Fruit fly (Drosophila melanogaster) whole organism, embryonic: ENCODE results near the gene CG8281.
A peak's percentile ranks its signal among the peaks of the same experiment; 100 is the strongest.

Source experiments
- Atf6 ChIP-seq: fragments of 200-800 bp; sonication (Bioruptor generic); IDR thresholded peaks from 2 replicates; pipeline ENCODE4 v1.3.6; 2022; ENCODE audit warnings: missing biosample characterization, missing genetic modification characterization
- C15 ChIP-seq: fragments of 200-800 bp; sonication (Bioruptor generic); IDR thresholded peaks from 3 replicates; pipeline ENCODE4 v1.3.6; 2022; ENCODE audit warnings: missing biosample characterization, missing genetic modification characterization
- CG10147 ChIP-seq: fragments of 200-800 bp; sonication (Bioruptor generic); optimal IDR thresholded peaks from 2 replicates; lab custom pipeline; 2019; ENCODE audit warnings: missing biosample characterization, mild to moderate bottlenecking, missing genetic modification characterization, moderate library complexity
- CG1024 ChIP-seq: fragments of 200-800 bp; sonication (Bioruptor generic); IDR thresholded peaks from 2 replicates; pipeline ENCODE4 v1.3.6; 2022; ENCODE audit warnings: missing biosample characterization, missing genetic modification characterization
- CG12236 ChIP-seq: fragments of 200-800 bp; sonication (Bioruptor generic); optimal IDR thresholded peaks from 2 replicates; lab custom pipeline; 2016; ENCODE audit warnings: missing biosample characterization, missing genetic modification characterization
- CG12391 ChIP-seq: fragments of 200-800 bp; sonication (Bioruptor generic); optimal IDR thresholded peaks from 3 replicates; lab custom pipeline; 2018; ENCODE audit warnings: missing biosample characterization, mild to moderate bottlenecking, missing genetic modification characterization, moderate library complexity
- CG12659 ChIP-seq: fragments of 200-800 bp; sonication (Bioruptor generic); optimal IDR thresholded peaks from 3 replicates; lab custom pipeline; 2017; ENCODE audit warnings: mild to moderate bottlenecking, missing biosample characterization, missing genetic modification reagents, missing genetic modification characterization
- CG13296 ChIP-seq: fragments of 200-800 bp; sonication (Bioruptor generic); optimal IDR thresholded peaks from 3 replicates; lab custom pipeline; 2018; ENCODE audit warnings: missing biosample characterization, mild to moderate bottlenecking, missing genetic modification characterization
- CG13424 ChIP-seq: fragments of 200-800 bp; sonication (Bioruptor generic); optimal IDR thresholded peaks from 2 replicates; lab custom pipeline; 2019; ENCODE audit warnings: missing biosample characterization, mild to moderate bottlenecking, missing genetic modification characterization, moderate library complexity
- CG17328 ChIP-seq: fragments of 200-800 bp; sonication (Bioruptor generic); IDR thresholded peaks from 2 replicates; pipeline ENCODE4 v1.3.6; 2022; ENCODE audit warnings: missing biosample characterization, missing genetic modification characterization
- CG18262 ChIP-seq: fragments of 200-800 bp; optimal IDR thresholded peaks from 3 replicates; lab custom pipeline; 2019; ENCODE audit warnings: missing biosample characterization, mild to moderate bottlenecking, missing genetic modification characterization, moderate library complexity
- CG18599 ChIP-seq: fragments of 200-800 bp; sonication (Bioruptor generic); optimal IDR thresholded peaks from 3 replicates; lab custom pipeline; 2017; ENCODE audit warnings: missing biosample characterization, missing genetic modification characterization, mild to moderate bottlenecking, moderate library complexity, missing genetic modification reagents
- CG2889 ChIP-seq: fragments of 200-800 bp; sonication (Bioruptor generic); IDR thresholded peaks from 3 replicates; pipeline ENCODE4 v1.3.6; 2022; ENCODE audit warnings: missing biosample characterization, missing genetic modification characterization
- CG31441 ChIP-seq: fragments of 200-800 bp; sonication (Bioruptor generic); IDR thresholded peaks from 2 replicates; pipeline ENCODE4 v1.3.6; 2022; ENCODE audit warnings: missing biosample characterization, missing genetic modification characterization
- CG3281 ChIP-seq: fragments of 200-800 bp; sonication (Bioruptor generic); optimal IDR thresholded peaks from 3 replicates; lab custom pipeline; 2017; ENCODE audit warnings: missing biosample characterization, mild to moderate bottlenecking, missing genetic modification characterization
- CG3726 ChIP-seq: fragments of 200-800 bp; sonication (Bioruptor generic); IDR thresholded peaks from 3 replicates; pipeline ENCODE4, ENCODE4 v1.3.6; 2022; ENCODE audit warnings: missing biosample characterization, missing genetic modification characterization
- CG9609 ChIP-seq: fragments of 200-800 bp; sonication (Bioruptor generic); optimal IDR thresholded peaks from 3 replicates; lab custom pipeline; 2016; ENCODE audit warnings: missing biosample characterization, missing genetic modification characterization
- CG9932 ChIP-seq: fragments of 200-800 bp; sonication (Bioruptor generic); IDR thresholded peaks from 2 replicates; pipeline ENCODE4 v1.3.6; 2022; ENCODE audit warnings: missing biosample characterization, missing genetic modification characterization
- Deaf1 ChIP-seq: fragments of 200-800 bp; optimal IDR thresholded peaks from 3 replicates; lab custom pipeline; 2019; ENCODE audit warnings: missing biosample characterization, mild to moderate bottlenecking, missing genetic modification characterization, moderate library complexity
- Dfd ChIP-seq, 2 experiments: fragments of >200 bp; optimal IDR thresholded peaks; 2 replicates each; lab custom pipeline; 2017; ENCODE audit warnings: missing biosample characterization in 2 of 2, missing genetic modification characterization in 2 of 2
- Ets65A ChIP-seq: fragments of 200-800 bp; sonication (Bioruptor generic); peaks from one replicate; lab custom pipeline; 2016; ENCODE audit warnings: missing biosample characterization, missing genetic modification characterization
- NFAT ChIP-seq: fragments of 200-800 bp; sonication (Bioruptor generic); IDR thresholded peaks from 2 replicates; pipeline ENCODE4 v1.3.6; 2022; ENCODE audit warnings: missing biosample characterization, missing genetic modification characterization
- Optix ChIP-seq: fragments of 200-800 bp; sonication (Bioruptor generic); IDR thresholded peaks from 3 replicates; pipeline ENCODE4 v1.3.6; 2022; ENCODE audit warnings: missing biosample characterization, missing genetic modification characterization
- Side ChIP-seq: fragments of 200-800 bp; sonication (Bioruptor generic); optimal IDR thresholded peaks from 2 replicates; lab custom pipeline; 2016; ENCODE audit warnings: missing biosample characterization, missing genetic modification characterization
- Six4 ChIP-seq: fragments of 200-800 bp; sonication (Bioruptor generic); optimal IDR thresholded peaks from 2 replicates; lab custom pipeline; 2016; ENCODE audit warnings: missing biosample characterization, missing genetic modification characterization
- Tbp ChIP-seq: fragments of >200 bp; optimal IDR thresholded peaks from 2 replicates; lab custom pipeline; 2018; ENCODE audit warnings: missing biosample characterization, missing genetic modification characterization
- Trl ChIP-seq, 3 experiments: fragments of >200 bp in 2 of 3; fragments of 200-800 bp in 1 of 3; sonication (Bioruptor generic) in 1 of 3; optimal IDR thresholded peaks; 2 replicates in 1 of 3; 3 replicates in 2 of 3; lab custom pipeline; 2016 to 2017; ENCODE audit warnings: missing biosample characterization in 1 of 3, missing genetic modification characterization in 1 of 3
- Usf ChIP-seq: fragments of 200-800 bp; sonication (Bioruptor generic); optimal IDR thresholded peaks from 2 replicates; lab custom pipeline; 2017; ENCODE audit warnings: missing genotype, missing biosample characterization, missing genetic modification characterization
- ac ChIP-seq: fragments of 200-800 bp; sonication (Bioruptor generic); optimal IDR thresholded peaks from 3 replicates; lab custom pipeline; 2017; ENCODE audit warnings: missing biosample characterization, mild to moderate bottlenecking, missing genetic modification characterization
- bsh ChIP-seq, 2 experiments: fragments of 200-800 bp; sonication (Bioruptor generic); optimal IDR thresholded peaks; 2 replicates each; lab custom pipeline; 2017 to 2018; ENCODE audit warnings: mild to moderate bottlenecking in 2 of 2, missing biosample characterization in 2 of 2, missing genetic modification characterization in 2 of 2, moderate library complexity in 1 of 2
- cg ChIP-seq: fragments of 200-800 bp; sonication (Bioruptor generic); optimal IDR thresholded peaks from 3 replicates; lab custom pipeline; 2019; ENCODE audit warnings: missing biosample characterization, mild to moderate bottlenecking, missing genetic modification characterization, moderate library complexity
- chn ChIP-seq: fragments of 200-800 bp; sonication (Bioruptor generic); optimal IDR thresholded peaks from 2 replicates; lab custom pipeline; 2016; ENCODE audit warnings: missing biosample characterization, missing genetic modification characterization
- ham ChIP-seq: fragments of 200-800 bp; sonication (Bioruptor generic); IDR thresholded peaks from 2 replicates; pipeline ENCODE4 v1.3.6; 2022; ENCODE audit warnings: missing biosample characterization, missing genetic modification characterization
- klu ChIP-seq: fragments of 200-800 bp; sonication (Bioruptor generic); IDR thresholded peaks from 2 replicates; pipeline ENCODE4 v1.3.6; 2022; ENCODE audit warnings: missing biosample characterization, missing genetic modification characterization
- knrl ChIP-seq: fragments of 200-800 bp; sonication (Bioruptor generic); IDR thresholded peaks from 3 replicates; pipeline ENCODE4 v1.3.6; 2022; ENCODE audit warnings: missing biosample characterization, missing genetic modification characterization; ENCODE audit not compliant: partially characterized antibody
- lab ChIP-seq: fragments of 200-800 bp; sonication (Bioruptor generic); optimal IDR thresholded peaks from 3 replicates; lab custom pipeline; 2017; ENCODE audit warnings: missing biosample characterization, missing genetic modification characterization, mild to moderate bottlenecking, moderate library complexity, missing genetic modification reagents
- lmd ChIP-seq: fragments of 200-800 bp; sonication (Bioruptor generic); IDR thresholded peaks from 2 replicates; pipeline ENCODE4 v1.3.6; 2022; ENCODE audit warnings: missing biosample characterization, missing genetic modification characterization
- nau ChIP-seq: fragments of 200-800 bp; sonication (Bioruptor generic); optimal IDR thresholded peaks from 3 replicates; lab custom pipeline; 2017; ENCODE audit warnings: missing biosample characterization, mild to moderate bottlenecking, missing genetic modification characterization, missing genetic modification reagents
- nmo ChIP-seq: fragments of 200-800 bp; sonication (Bioruptor generic); optimal IDR thresholded peaks from 2 replicates; lab custom pipeline; 2018; ENCODE audit warnings: missing biosample characterization, mild to moderate bottlenecking, missing genetic modification characterization, moderate library complexity
- p53 ChIP-seq: fragments of 200-800 bp; sonication (Bioruptor generic); optimal IDR thresholded peaks from 2 replicates; lab custom pipeline; 2016; ENCODE audit warnings: missing biosample characterization, missing genetic modification characterization
- pros ChIP-seq: fragments of 200-800 bp; sonication (Bioruptor generic); optimal IDR thresholded peaks from 3 replicates; lab custom pipeline; 2019; ENCODE audit warnings: missing biosample characterization, mild to moderate bottlenecking, missing genetic modification characterization, moderate library complexity
- seq ChIP-seq: fragments of 200-800 bp; sonication (Bioruptor generic); IDR thresholded peaks from 2 replicates; pipeline ENCODE4 v1.3.6; 2022; ENCODE audit warnings: missing biosample characterization, missing genetic modification characterization
- sisA ChIP-seq: fragments of 200-800 bp; sonication (Bioruptor generic); IDR thresholded peaks from 2 replicates; pipeline ENCODE4 v1.3.6; 2022; ENCODE audit warnings: missing biosample characterization, missing genetic modification characterization
- sna ChIP-seq: fragments of 200-800 bp; sonication (Bioruptor generic); IDR thresholded peaks from 2 replicates; pipeline ENCODE4 v1.3.6; 2022; ENCODE audit warnings: missing biosample characterization, missing genetic modification characterization; ENCODE audit not compliant: partially characterized antibody
- so ChIP-seq: fragments of 200-800 bp; sonication (Bioruptor generic); IDR thresholded peaks from 3 replicates; pipeline ENCODE4 v1.3.6; 2022; ENCODE audit warnings: missing biosample characterization, missing genetic modification characterization
- sob ChIP-seq: fragments of 200-800 bp; sonication (Bioruptor generic); IDR thresholded peaks from 2 replicates; pipeline ENCODE4 v1.3.6; 2022; ENCODE audit warnings: missing biosample characterization, missing genetic modification characterization
- sr ChIP-seq: fragments of 200-800 bp; sonication (Bioruptor generic); IDR thresholded peaks from 3 replicates; pipeline ENCODE4 v1.3.6; 2022; ENCODE audit warnings: missing biosample characterization, missing genetic modification characterization
- tgo ChIP-seq: fragments of 200-800 bp; sonication (Bioruptor generic); IDR thresholded peaks from 3 replicates; pipeline ENCODE4 v1.3.6; 2022; ENCODE audit warnings: missing biosample characterization, missing genetic modification characterization
- unc-4 ChIP-seq: fragments of 200-800 bp; sonication (Bioruptor generic); IDR thresholded peaks from 2 replicates; pipeline ENCODE4 v1.3.6; 2022; ENCODE audit warnings: missing biosample characterization, missing genetic modification characterization; ENCODE audit not compliant: partially characterized antibody

CG8281 gene

DNA sequence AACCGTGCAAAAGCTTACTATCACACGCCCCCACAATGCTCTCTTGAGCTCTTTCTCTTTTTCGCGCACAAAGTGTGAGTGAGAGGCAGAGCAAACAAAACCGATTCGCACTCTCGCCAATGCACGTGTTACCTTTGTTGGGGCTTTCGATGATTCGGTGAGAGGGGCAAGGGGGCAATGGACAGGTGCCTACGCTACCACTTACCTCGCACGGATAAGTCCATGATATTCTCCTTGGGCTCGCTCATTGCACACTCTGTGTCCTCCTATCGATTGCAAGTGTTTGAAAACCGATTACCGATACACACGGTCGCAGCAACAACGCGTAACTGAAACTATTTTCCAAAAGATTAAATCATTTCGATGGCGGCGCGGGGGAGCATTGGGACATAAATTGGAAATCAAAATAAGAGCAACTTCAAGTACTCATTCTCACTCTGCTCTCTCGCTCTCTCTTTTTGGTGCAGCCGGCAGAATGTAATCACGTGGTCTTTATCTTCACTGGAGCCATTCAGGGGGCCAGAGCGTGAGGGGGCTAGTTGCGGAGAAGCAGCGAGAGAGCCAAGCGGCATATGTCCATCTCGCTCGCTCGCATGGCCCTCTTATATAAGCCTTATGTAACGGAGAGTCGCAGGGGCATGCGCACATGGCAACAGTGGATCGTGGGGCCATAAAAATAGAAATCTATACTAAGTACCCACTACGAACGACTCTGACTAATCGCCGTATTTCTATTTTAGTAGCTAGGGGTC is 45.1 kb upstream of the CG8281 start, which contains the start of gene Pdp1 (continued):
- TF ChIP-seq Side (GFP tag; lab: Kevin White, UChicago) (no peak), pros (peak; percentile 65), nau (GFP tag; lab: Kevin White, UChicago) (no peak), CG9609 (no peak), CG17328 (0 out of 2 replicates have a peak, but pooled peaks have one; percentile 27), Optix (GFP tag; lab: Robert Waterston, UW) (no peak), klu (no peak), CG13296 (peak; percentile 8), cg (GFP tag; lab: Kevin White, UChicago) (peak; percentile 16), CG3726 (GFP tag; lab: Robert Waterston, UW) (no peak), sna (GFP tag; lab: Robert Waterston, UW) (peak; percentile 50; the same call in 1 of the 2 replicates), CG18599 (GFP tag; lab: Kevin White, UChicago) (no peak), CG12659 (GFP tag; lab: Kevin White, UChicago) (peak; percentile 25), ham (GFP tag; lab: Robert Waterston, UW) (no peak), CG18262 (tag; lab: Kevin White, UChicago) (peak; percentile 16), Atf6 (no peak), unc-4 (peak; percentile 28; the same call in 1 of the 2 replicates), Usf (GFP tag; lab: Kevin White, UChicago) (peak; percentile 92), Tbp (GFP tag; lab: Kevin White, UChicago) (no peak), NFAT (GFP tag; lab: Robert Waterston, UW) (no peak), chn (no peak), seq (0 out of 2 replicates have a peak, but pooled peaks have one; percentile 21), CG12236 (no peak), Trl (optimal IDR thresholded peaks at IDR 0.05; lab: Kevin White, UChicago) (peak; percentile 86 to 87), Trl (GFP tag; optimal IDR thresholded peaks at IDR 0.05; lab: Kevin White, UChicago) (peak; percentile 33), sob (GFP tag; lab: Robert Waterston, UW) (no peak), CG10147 (GFP tag; lab: Kevin White, UChicago) (no peak), CG31441 (no peak), C15 (GFP tag; lab: Robert Waterston, UW) (no peak), lmd (GFP tag; lab: Robert Waterston, UW) (no peak), sr (GFP tag; lab: Robert Waterston, UW) (peak; percentile 53; the same call in 2 of the 3 replicates), so (GFP tag; lab: Robert Waterston, UW) (peak; percentile 71; the same call in 2 of the 3 replicates), bsh (GFP tag; optimal IDR thresholded peaks at IDR 0.05; lab: Kevin White, UChicago) (peak in 1 of 2 experiments; percentile 30), CG12391 (tag; lab: Kevin White, UChicago) (no peak), CG2889 (GFP tag; lab: Robert Waterston, UW) (no peak), Deaf1 (tag; lab: Kevin White, UChicago) (peak; percentile 51), knrl (GFP tag; lab: Robert Waterston, UW) (no peak), lab (GFP tag; lab: Kevin White, UChicago) (no peak), p53 (no peak), tgo (GFP tag; lab: Robert Waterston, UW) (no peak), Six4 (GFP tag; lab: Kevin White, UChicago) (no peak), ac (GFP tag; lab: Kevin White, UChicago) (no peak), CG9932 (GFP tag; lab: Robert Waterston, UW) (no peak), CG3281 (GFP tag; lab: Kevin White, UChicago) (no peak), CG13424 (tag; lab: Kevin White, UChicago) (peak; percentile 17), nmo (GFP tag; lab: Kevin White, UChicago) (no peak), CG1024 (no peak), sisA (GFP tag; lab: Robert Waterston, UW) (no peak), Ets65A (GFP tag; lab: Kevin White, UChicago) (no peak), Dfd (GFP tag; optimal IDR thresholded peaks at IDR 0.05; lab: Kevin White, UChicago) (no peak)
